Worm (Caenorhabditis elegans) whole organism, late embryonic: ENCODE results near the gene his-63.

Source experiments
- ama-1 ChIP-seq: fragments of 150-350 bp; optimal IDR thresholded peaks from 2 replicates; lab custom pipeline; 2014
- elt-4 ChIP-seq: sonication (generic microtip); optimal IDR thresholded peaks from 2 replicates; lab custom pipeline; 2016; ENCODE audit warnings: missing genetic modification characterization, missing compliant biosample characterization
- lin-11 ChIP-seq: fragments of 200-800 bp; sonication (Bioruptor generic); optimal IDR thresholded peaks from 2 replicates; lab custom pipeline; 2018; ENCODE audit warnings: mild to moderate bottlenecking, missing genetic modification characterization, missing compliant biosample characterization
- nhr-11 ChIP-seq: fragments of 150-350 bp; optimal IDR thresholded peaks from 2 replicates; lab custom pipeline; 2014; ENCODE audit warnings: missing biosample characterization, missing genetic modification characterization
- ref-2 ChIP-seq: sonication (generic microtip); optimal IDR thresholded peaks from 2 replicates; lab custom pipeline; 2016; ENCODE audit warnings: missing genetic modification characterization, missing compliant biosample characterization
- rnt-1 ChIP-seq: sonication (generic microtip); optimal IDR thresholded peaks from 2 replicates; lab custom pipeline; 2016; ENCODE audit warnings: missing genetic modification characterization, missing compliant biosample characterization
- tbx-7 ChIP-seq: sonication (generic microtip); optimal IDR thresholded peaks from 2 replicates; lab custom pipeline; 2016; ENCODE audit warnings: missing genotype, missing genetic modification characterization, missing compliant biosample characterization
- zip-5 ChIP-seq: sonication (generic microtip); optimal IDR thresholded peaks from 2 replicates; lab custom pipeline; 2016; ENCODE audit warnings: missing genetic modification characterization, missing compliant biosample characterization

DNA sequence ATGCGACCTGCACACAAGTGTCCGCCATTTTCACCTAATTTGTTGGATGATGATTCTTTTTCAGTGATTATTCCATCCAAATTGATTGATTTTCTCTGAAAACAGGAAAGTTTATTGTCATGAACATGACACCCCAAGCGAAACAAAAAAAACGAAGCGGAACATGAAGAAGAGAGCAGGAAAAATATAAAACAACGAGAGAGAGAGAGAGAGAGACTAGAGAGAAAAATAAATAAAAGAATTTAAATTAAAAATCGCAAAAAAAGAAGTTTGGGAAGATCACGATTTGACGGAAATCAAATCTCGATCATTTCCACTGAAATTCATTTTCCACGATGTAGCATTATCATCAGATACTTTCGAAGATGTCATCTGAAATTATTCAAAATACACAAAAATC is 46.9 kb downstream of the his-63 start, which contains the start of gene klp-12:
- no peak for TF ChIP-seq lin-11 (tag; lab: Kevin White, UChicago)
- no peak for TF ChIP-seq tbx-7 (tag; lab: Kevin White, UChicago)
- TF ChIP-seq elt-4 (tag; lab: Kevin White, UChicago), result no peak
- TF ChIP-seq ama-1, result no peak
- TF ChIP-seq zip-5 (tag; lab: Kevin White, UChicago), result no peak
- no peak for TF ChIP-seq ref-2 (tag; lab: Kevin White, UChicago)
- no peak for TF ChIP-seq rnt-1
- TF ChIP-seq nhr-11, result no peak
